Worm (Caenorhabditis elegans) whole organism, late embryonic: ENCODE measurements around the gene moa-1.

Source experiments
- Y22D7AL.16 ChIP-seq: sonication (generic microtip); optimal IDR thresholded peaks from 2 replicates; lab custom pipeline; 2016; ENCODE audit warnings: missing genetic modification characterization, missing compliant biosample characterization
- nhr-11 ChIP-seq: fragments of 150-350 bp; optimal IDR thresholded peaks from 2 replicates; lab custom pipeline; 2014; ENCODE audit warnings: missing biosample characterization, missing genetic modification characterization
- syd-9 ChIP-seq: sonication (generic microtip); optimal IDR thresholded peaks from 2 replicates; lab custom pipeline; 2016; ENCODE audit warnings: mild to moderate bottlenecking, missing genetic modification characterization, moderate library complexity, missing compliant biosample characterization

DNA sequence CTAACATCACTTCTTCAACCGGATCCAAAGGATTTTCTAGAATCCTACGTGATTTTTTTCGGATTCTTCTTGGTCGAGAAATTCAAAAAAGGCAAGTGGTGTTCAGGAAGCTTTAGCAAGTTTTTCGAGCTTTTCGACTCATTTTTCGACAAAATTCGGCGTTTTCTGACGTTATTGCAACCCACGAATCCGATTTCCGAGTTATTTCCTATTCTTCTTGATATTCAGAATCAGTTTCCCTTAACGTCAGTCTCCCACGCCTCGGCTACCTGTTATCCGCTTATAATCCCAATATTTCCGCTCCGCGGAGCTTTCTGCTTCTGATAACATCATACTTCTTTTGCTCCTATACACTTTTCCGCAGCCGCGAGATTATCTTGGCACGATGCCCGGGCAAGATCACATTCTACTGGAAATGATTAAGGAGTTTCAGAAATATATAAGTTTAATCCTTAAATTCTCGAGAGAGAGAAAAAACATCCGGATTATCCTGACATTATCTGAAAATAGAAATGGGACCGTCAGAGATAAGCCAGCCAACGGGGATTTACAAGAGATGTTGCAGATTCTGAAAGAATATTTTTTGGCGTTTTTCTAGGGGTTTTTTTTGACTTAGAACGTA, 51.3 kb downstream of the moa-1 start:
- TF ChIP-seq syd-9 (tag; lab: Kevin White, UChicago) = no peak
- TF ChIP-seq nhr-11 = no peak
- TF ChIP-seq Y22D7AL.16 (tag; lab: Kevin White, UChicago) = no peak
